Worm (Caenorhabditis elegans): ENCODE data around the gene C45G9.5.

DNA sequence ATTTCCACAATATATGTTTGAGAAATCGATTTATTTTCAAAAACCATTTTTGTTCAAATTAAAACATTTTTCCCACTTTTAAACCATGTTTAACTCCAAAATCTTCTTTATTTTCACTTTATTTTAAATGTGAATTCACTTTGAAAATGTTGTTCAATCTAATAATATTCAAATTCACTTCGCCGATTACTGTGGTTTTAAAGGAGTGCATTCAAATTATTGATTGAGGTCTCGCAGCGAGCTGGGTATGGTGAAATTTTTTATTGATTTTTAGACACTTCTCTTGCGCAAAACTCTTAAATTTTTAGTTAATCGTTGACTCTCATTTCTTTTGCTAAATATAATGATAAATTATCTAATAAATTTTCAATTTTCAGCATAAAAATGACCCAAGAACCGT lies at the start of gene C45G9.5:
- no peak for TF ChIP-seq him-1 (tag; optimal IDR thresholded peaks at IDR 0.05)
- no peak for TF ChIP-seq dao-5 (tag; optimal IDR thresholded peaks at IDR 0.05)
